Worm (Caenorhabditis elegans): ENCODE data around the gene T02H6.4.

DNA sequence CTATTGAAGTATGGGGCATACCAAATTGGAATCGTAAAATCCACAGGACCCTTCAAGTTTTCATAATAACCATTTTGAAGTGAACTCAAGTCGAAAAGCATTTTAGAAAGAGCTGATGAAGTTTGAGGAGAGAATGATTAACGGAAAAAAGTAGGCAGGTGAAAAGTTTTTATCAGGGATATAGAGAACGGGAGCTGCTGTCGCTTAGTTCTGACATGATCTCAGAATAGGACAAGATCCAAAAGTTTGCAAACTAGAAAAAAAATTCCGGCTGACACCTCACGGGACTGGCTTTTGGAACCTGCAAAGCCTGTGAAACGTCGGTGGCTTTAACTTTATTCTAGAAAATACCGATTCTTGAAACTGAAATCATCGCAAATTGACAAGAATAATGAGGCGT lies 18.8 kb upstream of the T02H6.4 start, which contains the start of gene sri-46:
- TF ChIP-seq W03F9.2 (tag; optimal IDR thresholded peaks at IDR 0.05) (no peak), dao-5 (tag; optimal IDR thresholded peaks at IDR 0.05) (no peak)
